Worm (Caenorhabditis elegans) whole organism, L4 larva: ENCODE data around the gene C18H7.11.

Source experiments
- F10B5.3 ChIP-seq: sonication (generic microtip); optimal IDR thresholded peaks from 2 replicates; lab custom pipeline; 2016; ENCODE audit warnings: mild to moderate bottlenecking, missing genetic modification characterization, missing compliant biosample characterization
- R02D3.7 ChIP-seq: fragments of 150-350 bp; sonication (generic microtip); optimal IDR thresholded peaks from 3 replicates; lab custom pipeline; 2014; ENCODE audit warnings: missing biosample characterization, missing genetic modification characterization
- T20F7.1 ChIP-seq: fragments of 200-800 bp; sonication (Bioruptor generic); optimal IDR thresholded peaks from 2 replicates; lab custom pipeline; 2018; ENCODE audit warnings: mild to moderate bottlenecking, missing genetic modification characterization, missing compliant biosample characterization
- Y105C5A.15 ChIP-seq: fragments of 200-800 bp; sonication (Bioruptor generic); IDR thresholded peaks from 2 replicates; pipeline ENCODE4 v1.3.6; 2022; ENCODE audit warnings: missing genetic modification characterization, missing compliant biosample characterization
- Y48G9A.11 ChIP-seq: fragments of 200-800 bp; sonication (Bioruptor generic); IDR thresholded peaks from 2 replicates; pipeline ENCODE4 v1.3.6; 2022; ENCODE audit warnings: missing genetic modification reagents, missing genetic modification characterization, missing compliant biosample characterization
- aha-1 ChIP-seq: fragments of 150-350 bp; peaks from one replicate; lab custom pipeline; 2014; ENCODE audit warnings: missing biosample characterization, missing genetic modification characterization
- ama-1 ChIP-seq: fragments of 150-350 bp; optimal IDR thresholded peaks from 2 replicates; lab custom pipeline; 2014; ENCODE audit warnings: inconsistent platforms, mixed read lengths
- ceh-20 ChIP-seq: fragments of 200-800 bp; sonication (Bioruptor generic); IDR thresholded peaks from 2 replicates; pipeline ENCODE4 v1.3.6; 2022; ENCODE audit warnings: missing genetic modification reagents, missing genetic modification characterization, missing compliant biosample characterization
- ceh-32 ChIP-seq: sonication (generic microtip); optimal IDR thresholded peaks from 2 replicates; lab custom pipeline; 2016; ENCODE audit warnings: mild to moderate bottlenecking, missing genetic modification characterization, missing compliant biosample characterization; ENCODE audit not compliant: poor library complexity
- ceh-62 ChIP-seq: sonication (generic microtip); optimal IDR thresholded peaks from 2 replicates; lab custom pipeline; 2017; ENCODE audit warnings: missing biosample characterization, missing genetic modification characterization
- ctbp-1 ChIP-seq: fragments of 200-800 bp; sonication (Bioruptor generic); IDR thresholded peaks from 2 replicates; pipeline ENCODE4 v1.3.6; 2022; ENCODE audit warnings: missing genetic modification reagents, missing genetic modification characterization, missing compliant biosample characterization
- daf-16 ChIP-seq, 3 experiments: sonication (generic microtip); optimal IDR thresholded peaks; 2 replicates each; lab custom pipeline; 2016 to 2017; ENCODE audit warnings: missing genetic modification characterization in 3 of 3, missing genetic modification reagents in 3 of 3, mild to moderate bottlenecking in 2 of 3, missing compliant biosample characterization in 2 of 3, missing biosample characterization in 1 of 3, moderate library complexity in 1 of 3
- daf-8 ChIP-seq: fragments of 200-800 bp; sonication (Bioruptor generic); IDR thresholded peaks from 2 replicates; pipeline ENCODE4 v1.3.6; 2022; ENCODE audit warnings: missing genetic modification characterization, missing compliant biosample characterization
- dmd-6 ChIP-seq: fragments of 200-800 bp; sonication (Bioruptor generic); IDR thresholded peaks from 2 replicates; pipeline ENCODE4 v1.3.6; 2022; ENCODE audit warnings: missing genetic modification reagents, missing genetic modification characterization, missing compliant biosample characterization
- dpl-1 ChIP-seq: fragments of 150-350 bp; optimal IDR thresholded peaks from 2 replicates; lab custom pipeline; 2014; ENCODE audit warnings: missing biosample characterization, missing genetic modification reagents, missing genetic modification characterization
- duxl-1 ChIP-seq: sonication (generic microtip); optimal IDR thresholded peaks from 2 replicates; lab custom pipeline; 2016; ENCODE audit warnings: mild to moderate bottlenecking, missing genetic modification characterization, moderate library complexity, missing compliant biosample characterization; ENCODE audit not compliant: poor library complexity
- dve-1 ChIP-seq: sonication (generic microtip); optimal IDR thresholded peaks from 2 replicates; lab custom pipeline; 2017; ENCODE audit warnings: antibody characterized with exemption, mild to moderate bottlenecking, missing genetic modification characterization, missing compliant biosample characterization; ENCODE audit not compliant: insufficient read depth
- egl-43 ChIP-seq: fragments of 200-800 bp; sonication (Bioruptor generic); IDR thresholded peaks from 2 replicates; pipeline ENCODE4 v1.3.6; 2022; ENCODE audit warnings: missing genetic modification reagents, missing genetic modification characterization, missing compliant biosample characterization
- gei-8 ChIP-seq: fragments of 200-800 bp; sonication (Bioruptor generic); optimal IDR thresholded peaks from 2 replicates; lab custom pipeline; 2018; ENCODE audit warnings: mild to moderate bottlenecking, missing genetic modification characterization, missing compliant biosample characterization
- hlh-30 ChIP-seq: sonication (generic microtip); optimal IDR thresholded peaks from 2 replicates; lab custom pipeline; 2017; ENCODE audit warnings: antibody characterized with exemption, mild to moderate bottlenecking, missing genetic modification characterization, missing compliant biosample characterization; ENCODE audit not compliant: insufficient read depth
- hmg-1.1 ChIP-seq: fragments of 200-800 bp; sonication (Bioruptor generic); IDR thresholded peaks from 2 replicates; pipeline ENCODE4 v1.3.6; 2022; ENCODE audit warnings: missing genetic modification reagents, missing genetic modification characterization, missing compliant biosample characterization
- lin-1 ChIP-seq: fragments of 200-800 bp; sonication (Bioruptor generic); IDR thresholded peaks from 2 replicates; pipeline ENCODE4 v1.3.6; 2022; ENCODE audit warnings: missing genetic modification reagents, missing genetic modification characterization, missing compliant biosample characterization
- lin-15B ChIP-seq: fragments of 150-350 bp; sonication (generic microtip); optimal IDR thresholded peaks from 3 replicates; lab custom pipeline; 2014; ENCODE audit warnings: missing biosample characterization, missing genetic modification characterization
- madf-5 ChIP-seq, 2 experiments: fragments of 200-800 bp; sonication (Bioruptor generic); IDR thresholded peaks; 2 replicates each; pipeline ENCODE4 v1.3.6; 2022; ENCODE audit warnings: missing compliant biosample characterization in 2 of 2, missing genetic modification characterization in 2 of 2
- madf-9 ChIP-seq: fragments of 200-800 bp; sonication (Bioruptor generic); conservative IDR thresholded peaks from 2 replicates; pipeline ENCODE4 v1.3.6; 2022; ENCODE audit warnings: missing genetic modification reagents, missing genetic modification characterization, missing compliant biosample characterization
- mdt-29 ChIP-seq: fragments of 200-800 bp; sonication (Bioruptor generic); IDR thresholded peaks from 2 replicates; pipeline ENCODE4 v1.3.6; 2022; ENCODE audit warnings: missing genetic modification reagents, missing genetic modification characterization, missing compliant biosample characterization
- mxl-2 ChIP-seq: fragments of 200-800 bp; sonication (Bioruptor generic); conservative IDR thresholded peaks from 2 replicates; pipeline ENCODE4 v1.3.6; 2022; ENCODE audit warnings: missing genetic modification reagents, missing genetic modification characterization, missing compliant biosample characterization
- mxl-3 ChIP-seq: fragments of 200-800 bp; sonication (Bioruptor generic); optimal IDR thresholded peaks from 2 replicates; lab custom pipeline; 2018; ENCODE audit warnings: mild to moderate bottlenecking, missing genetic modification characterization, missing compliant biosample characterization
- nhr-102 ChIP-seq: sonication (generic microtip); optimal IDR thresholded peaks from 2 replicates; lab custom pipeline; 2016; ENCODE audit warnings: mild to moderate bottlenecking, missing genetic modification characterization, moderate library complexity, missing compliant biosample characterization
- nhr-11 ChIP-seq: fragments of 150-350 bp; optimal IDR thresholded peaks from 2 replicates; lab custom pipeline; 2014; ENCODE audit warnings: missing biosample characterization, missing genetic modification characterization
- nhr-28 ChIP-seq: fragments of 150-350 bp; optimal IDR thresholded peaks from 2 replicates; lab custom pipeline; 2014; ENCODE audit warnings: missing biosample characterization, missing genetic modification characterization
- nhr-41 ChIP-seq: fragments of 200-800 bp; sonication (Bioruptor generic); IDR thresholded peaks from 2 replicates; pipeline ENCODE4 v1.3.6; 2022; ENCODE audit warnings: missing genetic modification reagents, missing genetic modification characterization, missing compliant biosample characterization
- nhr-48 ChIP-seq: sonication (generic microtip); optimal IDR thresholded peaks from 2 replicates; lab custom pipeline; 2016; ENCODE audit warnings: mild to moderate bottlenecking, missing genetic modification characterization, missing compliant biosample characterization
- pqm-1 ChIP-seq: sonication (generic microtip); optimal IDR thresholded peaks from 2 replicates; lab custom pipeline; 2017; ENCODE audit warnings: missing biosample characterization, missing genetic modification characterization
- snpc-4 ChIP-seq: fragments of 150-350 bp; optimal IDR thresholded peaks from 2 replicates; lab custom pipeline; 2014; ENCODE audit warnings: missing biosample characterization, missing genetic modification characterization
- spr-1 ChIP-seq: sonication (generic microtip); optimal IDR thresholded peaks from 2 replicates; lab custom pipeline; 2016; ENCODE audit warnings: mild to moderate bottlenecking, missing genetic modification characterization, missing compliant biosample characterization
- spr-3 ChIP-seq: fragments of 200-800 bp; sonication (Bioruptor generic); optimal IDR thresholded peaks from 2 replicates; lab custom pipeline; 2018; ENCODE audit warnings: mild to moderate bottlenecking, missing genetic modification characterization, missing compliant biosample characterization
- tag-97 ChIP-seq: fragments of 200-800 bp; sonication (Bioruptor generic); IDR thresholded peaks from 2 replicates; pipeline ENCODE4 v1.3.6; 2022; ENCODE audit warnings: missing genetic modification characterization, missing compliant biosample characterization
- tra-1 ChIP-seq: fragments of 200-800 bp; sonication (Bioruptor generic); IDR thresholded peaks from 2 replicates; pipeline ENCODE4 v1.3.6; 2022; ENCODE audit warnings: missing genetic modification reagents, missing genetic modification characterization, missing compliant biosample characterization
- unc-62 ChIP-seq, 3 experiments: fragments of 150-350 bp in 1 of 3; sonication (generic microtip); optimal IDR thresholded peaks in 2 of 3; peaks in 1 of 3; 1 replicate in 1 of 3; 2 replicates in 2 of 3; lab custom pipeline; 2014 to 2017; ENCODE audit warnings: missing biosample characterization in 3 of 3, missing genetic modification characterization in 3 of 3, missing genetic modification reagents in 3 of 3, missing genotype in 1 of 3
- zag-1 ChIP-seq: fragments of 150-350 bp; optimal IDR thresholded peaks from 2 replicates; lab custom pipeline; 2014; ENCODE audit warnings: missing biosample characterization, missing genetic modification characterization
- zfp-2 ChIP-seq: sonication (generic microtip); optimal IDR thresholded peaks from 2 replicates; lab custom pipeline; 2016; ENCODE audit warnings: mild to moderate bottlenecking, missing genetic modification characterization, missing compliant biosample characterization

Gene C18H7.11

ce11 chrIV:596292-596952 is at the start of gene C18H7.11, which contains the start of gene C18H7.7:
TSS of gene C18H7.11 (plus strand) at chrIV:596902.
TSS of gene C18H7.7 (minus strand) at chrIV:596392.
- TF ChIP-seq spr-1 (tag; lab: Kevin White, UChicago) (no peak), dve-1 (tag; lab: Kevin White, UChicago) (no peak), ceh-20 (GFP tag; lab: Robert Waterston, UW) (no peak), daf-16 (GFP tag; optimal IDR thresholded peaks at IDR 0.05; lab: Kevin White, UChicago) (no peak), daf-16 (tag; optimal IDR thresholded peaks at IDR 0.05; lab: Kevin White, UChicago) (peak; percentile 31), dmd-6 (GFP tag; lab: Robert Waterston, UW) (peak; percentile 27; the same call in 1 of the 2 replicates)

ce11 chrIV:548000-548399 is 48.7 kb upstream of the C18H7.11 start, which contains the start of gene F56A11.4:
TSS of gene F56A11.4 (plus strand) at chrIV:548300.
- TF ChIP-seq madf-9 (GFP tag; lab: Robert Waterston, UW) (no peak), Y48G9A.11 (GFP tag; lab: Robert Waterston, UW) (no peak), dpl-1 (GFP tag; lab: Kevin White, UChicago) (no peak), gei-8 (GFP tag; lab: Kevin White, UChicago) (no peak), tag-97 (GFP tag; lab: Robert Waterston, UW) (no peak)
- TF ChIP-seq, all 104 proteins: peak for 0

ce11 chrIV:551923-552322 is 44.8 kb upstream of the C18H7.11 start:
- TF ChIP-seq R02D3.7 (tag; lab: Kevin White, UChicago) (no peak), mdt-29 (GFP tag; lab: Robert Waterston, UW) (no peak), ceh-62 (tag; lab: Kevin White, UChicago) (no peak), ceh-32 (tag; lab: Kevin White, UChicago) (no peak), daf-16 (GFP tag; optimal IDR thresholded peaks at IDR 0.05; lab: Kevin White, UChicago) (peak in 1 of 2 experiments; percentile 70), daf-16 (tag; optimal IDR thresholded peaks at IDR 0.05; lab: Kevin White, UChicago) (peak; percentile 83), nhr-102 (tag; lab: Kevin White, UChicago) (no peak), nhr-41 (GFP tag; lab: Robert Waterston, UW) (no peak), daf-8 (GFP tag; lab: Robert Waterston, UW) (no peak), ctbp-1 (GFP tag; lab: Robert Waterston, UW) (no peak), lin-1 (GFP tag; lab: Robert Waterston, UW) (peak; percentile 90), snpc-4 (tag; lab: Kevin White, UChicago) (no peak), nhr-48 (tag; lab: Kevin White, UChicago) (peak; percentile 32), lin-15B (no peak), mxl-3 (GFP tag; lab: Kevin White, UChicago) (peak; percentile 46), spr-3 (GFP tag; lab: Kevin White, UChicago) (no peak), pqm-1 (tag; lab: Kevin White, UChicago) (peak; percentile 59), madf-5 (GFP tag; IDR thresholded peaks at IDR 0.05; lab: Robert Waterston, UW) (no peak), F10B5.3 (no peak), hmg-1.1 (GFP tag; lab: Robert Waterston, UW) (no peak), duxl-1 (tag; lab: Kevin White, UChicago) (no peak), nhr-28 (tag; lab: Kevin White, UChicago) (no peak), unc-62 (GFP tag; optimal IDR thresholded peaks at IDR 0.05 in 1 of 2; lab: Kevin White, UChicago) (peak in 1 of 2 experiments; percentile 31), unc-62 (tag; optimal IDR thresholded peaks at IDR 0.05; lab: Kevin White, UChicago) (no peak), mxl-2 (GFP tag; lab: Robert Waterston, UW) (no peak; the same call in 1 of the 2 replicates), zag-1 (tag; lab: Kevin White, UChicago) (no peak), nhr-11 (no peak), T20F7.1 (GFP tag; lab: Kevin White, UChicago) (no peak), ceh-20 (GFP tag; lab: Robert Waterston, UW) (0 out of 2 replicates have a peak, but pooled peaks have one; percentile 40), egl-43 (GFP tag; lab: Robert Waterston, UW) (no peak), dve-1 (tag; lab: Kevin White, UChicago) (no peak), Y105C5A.15 (GFP tag; lab: Robert Waterston, UW) (no peak), zfp-2 (tag; lab: Kevin White, UChicago) (no peak), aha-1 (tag; lab: Kevin White, UChicago) (no peak), tra-1 (GFP tag; lab: Robert Waterston, UW) (peak; percentile 91), ama-1 (lab: Kevin White, UChicago) (no peak), hlh-30 (tag; lab: Kevin White, UChicago) (no peak), dmd-6 (GFP tag; lab: Robert Waterston, UW) (peak; percentile 91)
